Fruit fly (Drosophila melanogaster) whole organism, embryonic: Measurements from ENCODE around the gene CG14054.

Experiments
- Ada2b ChIP-seq: fragments of 200-800 bp; sonication (Bioruptor generic); IDR thresholded peaks from 2 replicates; pipeline ENCODE4 v1.3.6; 2022; ENCODE audit warnings: missing biosample characterization, missing genetic modification characterization
- Bteb2 ChIP-seq: fragments of 200-800 bp; sonication (Bioruptor generic); optimal IDR thresholded peaks from 2 replicates; lab custom pipeline; 2016; ENCODE audit warnings: missing biosample characterization, missing genetic modification characterization
- CG10267 ChIP-seq: fragments of 200-800 bp; sonication (Bioruptor generic); optimal IDR thresholded peaks from 2 replicates; lab custom pipeline; 2018; ENCODE audit warnings: missing biosample characterization, mild to moderate bottlenecking, missing genetic modification characterization, moderate library complexity
- CG11093 ChIP-seq: fragments of 200-800 bp; sonication (Bioruptor generic); IDR thresholded peaks from 3 replicates; pipeline ENCODE4 v1.3.6; 2022; ENCODE audit warnings: missing biosample characterization, missing genetic modification characterization
- CG11696 ChIP-seq: fragments of 200-800 bp; sonication (Bioruptor generic); IDR thresholded peaks from 2 replicates; pipeline ENCODE4 v1.3.6; 2022; ENCODE audit warnings: missing biosample characterization, missing genetic modification characterization
- CG12769 ChIP-seq: fragments of 200-800 bp; sonication (Bioruptor generic); optimal IDR thresholded peaks from 2 replicates; lab custom pipeline; 2019; ENCODE audit warnings: missing biosample characterization, mild to moderate bottlenecking, missing genetic modification characterization, moderate library complexity
- CG16815 ChIP-seq: fragments of 200-800 bp; sonication (Bioruptor generic); optimal IDR thresholded peaks from 3 replicates; lab custom pipeline; 2017; ENCODE audit warnings: missing biosample characterization, mild to moderate bottlenecking, missing genetic modification characterization
- CG17568 ChIP-seq: fragments of 200-800 bp; sonication (Bioruptor generic); optimal IDR thresholded peaks from 2 replicates; lab custom pipeline; 2018; ENCODE audit warnings: missing biosample characterization, mild to moderate bottlenecking, missing genetic modification characterization, moderate library complexity
- CG18599 ChIP-seq: fragments of 200-800 bp; sonication (Bioruptor generic); optimal IDR thresholded peaks from 3 replicates; lab custom pipeline; 2017; ENCODE audit warnings: missing biosample characterization, missing genetic modification characterization, mild to moderate bottlenecking, moderate library complexity, missing genetic modification reagents
- CG3407 ChIP-seq: fragments of 200-800 bp; sonication (Bioruptor generic); optimal IDR thresholded peaks from 2 replicates; lab custom pipeline; 2018; ENCODE audit warnings: missing biosample characterization, mild to moderate bottlenecking, missing genetic modification characterization
- CG4707 ChIP-seq: fragments of 200-800 bp; sonication (Bioruptor generic); optimal IDR thresholded peaks from 2 replicates; lab custom pipeline; 2018; ENCODE audit warnings: missing biosample characterization, mild to moderate bottlenecking, missing genetic modification characterization, moderate library complexity
- CG7271 ChIP-seq: fragments of 200-800 bp; sonication (Bioruptor generic); optimal IDR thresholded peaks from 2 replicates; lab custom pipeline; 2018; ENCODE audit warnings: missing biosample characterization, mild to moderate bottlenecking, missing genetic modification characterization, moderate library complexity
- CG7963 ChIP-seq: fragments of 200-800 bp; sonication (Bioruptor generic); IDR thresholded peaks from 3 replicates; pipeline ENCODE4 v1.3.6; 2022; ENCODE audit warnings: missing biosample characterization, missing genetic modification characterization; ENCODE audit not compliant: partially characterized antibody
- CG8281 ChIP-seq: fragments of 200-800 bp; sonication (Bioruptor generic); optimal IDR thresholded peaks from 2 replicates; lab custom pipeline; 2018; ENCODE audit warnings: missing biosample characterization, mild to moderate bottlenecking, missing genetic modification characterization, moderate library complexity
- CG8388 ChIP-seq: fragments of 200-800 bp; sonication (Bioruptor generic); optimal IDR thresholded peaks from 2 replicates; lab custom pipeline; 2019; ENCODE audit warnings: missing biosample characterization, mild to moderate bottlenecking, missing genetic modification characterization, moderate library complexity
- CG8765 ChIP-seq: fragments of 200-800 bp; sonication (Bioruptor generic); IDR thresholded peaks from 2 replicates; pipeline ENCODE4 v1.3.6; 2022; ENCODE audit warnings: missing biosample characterization, missing genetic modification characterization
- CG8924 ChIP-seq: fragments of 200-800 bp; optimal IDR thresholded peaks from 3 replicates; lab custom pipeline; 2019; ENCODE audit warnings: missing biosample characterization, mild to moderate bottlenecking, missing genetic modification characterization, moderate library complexity
- CG8944 ChIP-seq: fragments of 200-800 bp; sonication (Bioruptor generic); optimal IDR thresholded peaks from 3 replicates; lab custom pipeline; 2016; ENCODE audit warnings: missing biosample characterization, missing genetic modification characterization
- CG9609 ChIP-seq: fragments of 200-800 bp; sonication (Bioruptor generic); optimal IDR thresholded peaks from 3 replicates; lab custom pipeline; 2016; ENCODE audit warnings: missing biosample characterization, missing genetic modification characterization
- CG9876 ChIP-seq: fragments of 200-800 bp; sonication (Bioruptor generic); optimal IDR thresholded peaks from 2 replicates; lab custom pipeline; 2016; ENCODE audit warnings: missing biosample characterization, missing genetic modification characterization
- Camta ChIP-seq: fragments of 200-800 bp; sonication (Bioruptor generic); optimal IDR thresholded peaks from 2 replicates; lab custom pipeline; 2016; ENCODE audit warnings: missing biosample characterization, missing genetic modification characterization
- Chrac-16 ChIP-seq: fragments of 200-800 bp; sonication (Bioruptor generic); optimal IDR thresholded peaks from 3 replicates; lab custom pipeline; 2016; ENCODE audit warnings: missing biosample characterization, missing genetic modification characterization
- E2f1 ChIP-seq: fragments of 200-800 bp; sonication (Bioruptor generic); IDR thresholded peaks from 2 replicates; pipeline ENCODE4 v1.3.6; 2022; ENCODE audit warnings: missing biosample characterization, missing genetic modification characterization
- Fer1 ChIP-seq: fragments of 200-800 bp; sonication (Bioruptor generic); optimal IDR thresholded peaks from 2 replicates; lab custom pipeline; 2017; ENCODE audit warnings: missing biosample characterization, mild to moderate bottlenecking, missing genetic modification characterization
- HHEX ChIP-seq: fragments of 200-800 bp; sonication (Bioruptor generic); optimal IDR thresholded peaks from 3 replicates; lab custom pipeline; 2017; ENCODE audit warnings: missing biosample characterization, mild to moderate bottlenecking, missing genetic modification characterization, missing genetic modification reagents
- Mrtf ChIP-seq: fragments of 200-800 bp; sonication (Bioruptor generic); IDR thresholded peaks from 3 replicates; pipeline ENCODE4 v1.3.6; 2022; ENCODE audit warnings: missing biosample characterization, missing genetic modification characterization
- Nf-YA ChIP-seq: fragments of 200-800 bp; sonication (Bioruptor generic); IDR thresholded peaks from 2 replicates; pipeline ENCODE4 v1.3.6; 2022; ENCODE audit warnings: missing biosample characterization, missing genetic modification characterization
- Rx ChIP-seq: fragments of 200-800 bp; sonication (Bioruptor generic); IDR thresholded peaks from 2 replicates; pipeline ENCODE4 v1.3.6; 2022; ENCODE audit warnings: missing biosample characterization, missing genetic modification characterization
- Sin3A ChIP-seq: fragments of >200 bp; optimal IDR thresholded peaks from 2 replicates; lab custom pipeline; 2018
- TFAM ChIP-seq: fragments of 200-800 bp; sonication (Bioruptor generic); optimal IDR thresholded peaks from 2 replicates; lab custom pipeline; 2017; ENCODE audit warnings: missing biosample characterization, missing genetic modification characterization, inconsistent platforms
- Trl ChIP-seq, 3 experiments: fragments of >200 bp in 2 of 3; fragments of 200-800 bp in 1 of 3; sonication (Bioruptor generic) in 1 of 3; optimal IDR thresholded peaks; 2 replicates in 1 of 3; 3 replicates in 2 of 3; lab custom pipeline; 2016 to 2017; ENCODE audit warnings: missing biosample characterization in 1 of 3, missing genetic modification characterization in 1 of 3
- abd-A ChIP-seq: fragments of 200-800 bp; sonication (Bioruptor generic); optimal IDR thresholded peaks from 3 replicates; lab custom pipeline; 2019; ENCODE audit warnings: missing biosample characterization, mild to moderate bottlenecking, missing genetic modification characterization, moderate library complexity
- aop ChIP-seq: fragments of 200-800 bp; sonication (Bioruptor generic); IDR thresholded peaks from 2 replicates; pipeline ENCODE4 v1.3.6; 2022; ENCODE audit warnings: missing biosample characterization, missing genetic modification characterization
- bab2 ChIP-seq: fragments of 200-800 bp; sonication (Bioruptor generic); optimal IDR thresholded peaks from 2 replicates; lab custom pipeline; 2016; ENCODE audit warnings: missing biosample characterization, missing genetic modification characterization
- croc ChIP-seq: fragments of 200-800 bp; sonication (Bioruptor generic); conservative IDR thresholded peaks from 3 replicates; pipeline ENCODE4 v1.3.6; 2022; ENCODE audit warnings: missing biosample characterization, missing genetic modification characterization
- crol ChIP-seq: fragments of 200-800 bp; sonication (Bioruptor generic); IDR thresholded peaks from 2 replicates; pipeline ENCODE4 v1.3.6; 2022; ENCODE audit warnings: missing biosample characterization, missing genetic modification characterization
- danr ChIP-seq: fragments of 200-800 bp; sonication (Bioruptor generic); IDR thresholded peaks from 2 replicates; pipeline ENCODE4 v1.3.6; 2022; ENCODE audit warnings: missing biosample characterization, missing genetic modification characterization
- fu2 ChIP-seq: fragments of 200-800 bp; sonication (Bioruptor generic); optimal IDR thresholded peaks from 2 replicates; lab custom pipeline; 2016; ENCODE audit warnings: missing biosample characterization, missing genetic modification characterization
- ken ChIP-seq: fragments of 200-800 bp; sonication (Bioruptor generic); IDR thresholded peaks from 3 replicates; pipeline ENCODE4 v1.3.6; 2022; ENCODE audit warnings: missing biosample characterization, missing genetic modification characterization
- pho ChIP-seq: fragments of 200-800 bp; sonication (Bioruptor generic); optimal IDR thresholded peaks from 2 replicates; lab custom pipeline; 2016; ENCODE audit warnings: missing biosample characterization, missing genetic modification characterization
- prd ChIP-seq, 3 experiments: fragments of >200 bp in 2 of 3; fragments of 200-800 bp in 1 of 3; sonication (Bioruptor generic) in 1 of 3; optimal IDR thresholded peaks in 2 of 3; IDR thresholded peaks in 1 of 3; 2 replicates in 2 of 3; 3 replicates in 1 of 3; pipeline versions ENCODE4 v1.3.6 to Lab custom; 2017 to 2022; ENCODE audit warnings: missing biosample characterization in 1 of 3, missing genetic modification characterization in 1 of 3
- run ChIP-seq: fragments of 200-800 bp; sonication (Bioruptor generic); optimal IDR thresholded peaks from 3 replicates; lab custom pipeline; 2018; ENCODE audit warnings: missing biosample characterization, mild to moderate bottlenecking, missing genetic modification characterization
- scrt ChIP-seq: fragments of 200-800 bp; sonication (Bioruptor generic); optimal IDR thresholded peaks from 2 replicates; lab custom pipeline; 2018; ENCODE audit warnings: missing biosample characterization, mild to moderate bottlenecking, missing genetic modification characterization, moderate library complexity
- slou ChIP-seq: fragments of 200-800 bp; sonication (Bioruptor generic); optimal IDR thresholded peaks from 3 replicates; lab custom pipeline; 2016; ENCODE audit warnings: missing biosample characterization, missing genetic modification characterization
- stwl ChIP-seq: fragments of 200-800 bp; sonication (Bioruptor generic); optimal IDR thresholded peaks from 3 replicates; lab custom pipeline; 2018; ENCODE audit warnings: missing biosample characterization, mild to moderate bottlenecking, missing genetic modification characterization, moderate library complexity
- sug ChIP-seq: fragments of 200-800 bp; optimal IDR thresholded peaks from 2 replicates; lab custom pipeline; 2019; ENCODE audit warnings: missing biosample characterization, mild to moderate bottlenecking, missing genetic modification characterization, moderate library complexity
- tgo ChIP-seq: fragments of 200-800 bp; sonication (Bioruptor generic); IDR thresholded peaks from 3 replicates; pipeline ENCODE4 v1.3.6; 2022; ENCODE audit warnings: missing biosample characterization, missing genetic modification characterization
- z ChIP-seq: fragments of 200-800 bp; sonication (Bioruptor generic); IDR thresholded peaks from 3 replicates; pipeline ENCODE4 v1.3.6; 2022; ENCODE audit warnings: missing biosample characterization, missing genetic modification characterization
- zf30C ChIP-seq: fragments of 200-800 bp; sonication (Bioruptor generic); optimal IDR thresholded peaks from 3 replicates; lab custom pipeline; 2018; ENCODE audit warnings: missing biosample characterization, mild to moderate bottlenecking, missing genetic modification characterization

The CG14054 gene

DNA sequence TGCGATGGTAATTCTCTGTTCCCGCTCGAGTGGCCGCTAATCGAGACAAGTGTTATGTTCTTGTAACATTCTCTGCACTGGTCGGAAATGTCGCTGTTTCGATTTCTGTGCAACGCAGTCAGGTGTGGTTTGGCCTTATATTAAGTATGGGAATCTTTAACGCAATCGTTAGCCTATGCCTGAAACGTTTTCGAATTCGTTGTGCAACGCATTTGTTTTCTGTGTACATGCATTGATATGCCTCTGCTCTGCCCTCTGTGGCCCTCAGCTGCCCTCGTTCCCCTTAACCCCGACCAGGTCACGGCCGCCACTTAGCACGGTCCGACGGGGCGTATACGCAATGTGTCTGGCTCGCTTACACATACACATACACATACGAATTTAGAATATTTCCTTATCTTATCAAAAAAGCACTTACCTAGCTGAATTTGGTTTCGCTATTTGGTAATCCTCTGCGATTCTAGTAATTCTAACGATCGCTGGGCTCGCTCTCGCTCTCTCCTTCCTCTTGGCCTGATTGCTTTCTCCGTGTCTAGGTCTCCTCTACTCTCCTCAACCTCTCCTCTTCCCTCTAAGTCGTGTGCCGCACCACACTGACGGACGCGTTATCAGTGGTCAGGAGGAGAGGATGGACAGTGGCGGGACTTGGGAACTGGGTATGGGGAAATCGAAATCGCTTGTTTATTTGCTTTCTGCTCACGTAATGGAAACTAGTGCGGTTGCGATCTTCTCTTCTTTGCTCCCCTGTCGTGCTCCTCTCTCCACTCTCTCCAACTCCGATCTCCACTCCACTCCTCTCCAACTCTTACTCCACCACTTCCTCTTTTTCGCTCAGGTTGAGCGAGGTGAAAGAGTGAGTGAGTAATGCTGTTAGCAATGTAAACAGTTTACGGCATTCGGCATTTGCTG is 17.1 kb downstream of the CG14054 start (continued):
- TF ChIP-seq Fer1 (no peak), scrt (GFP tag; lab: Kevin White, UChicago) (no peak), abd-A (no peak), HHEX (GFP tag; lab: Kevin White, UChicago) (peak; percentile 2), CG7271 (tag; lab: Kevin White, UChicago) (no peak), CG9876 (GFP tag; lab: Kevin White, UChicago) (no peak), slou (GFP tag; lab: Kevin White, UChicago) (no peak), CG8944 (GFP tag; lab: Kevin White, UChicago) (no peak), Bteb2 (no peak), TFAM (no peak), crol (GFP tag; lab: Robert Waterston, UW) (peak; percentile 85), CG11093 (GFP tag; lab: Robert Waterston, UW) (no peak), fu2 (no peak), run (tag; lab: Kevin White, UChicago) (no peak), sug (tag; lab: Kevin White, UChicago) (peak; percentile 64), Mrtf (no peak), CG8765 (GFP tag; lab: Robert Waterston, UW) (no peak), Nf-YA (GFP tag; lab: Robert Waterston, UW) (no peak), CG17568 (GFP tag; lab: Kevin White, UChicago) (no peak), zf30C (GFP tag; lab: Kevin White, UChicago) (no peak), CG7963 (no peak), CG12769 (tag; lab: Kevin White, UChicago) (peak; percentile 22), CG11696 (GFP tag; lab: Robert Waterston, UW) (no peak), Camta (GFP tag; lab: Kevin White, UChicago) (no peak), croc (GFP tag; lab: Robert Waterston, UW) (no peak), CG16815 (GFP tag; lab: Kevin White, UChicago) (no peak), prd (optimal IDR thresholded peaks at IDR 0.05; lab: Kevin White, UChicago) (no peak), prd (GFP tag; IDR thresholded peaks at IDR 0.05; lab: Robert Waterston, UW) (no peak), CG8388 (GFP tag; lab: Kevin White, UChicago) (no peak), Rx (no peak), stwl (tag; lab: Kevin White, UChicago) (no peak), z (GFP tag; lab: Robert Waterston, UW) (peak; percentile 92), pho (GFP tag; lab: Kevin White, UChicago) (no peak), danr (no peak), E2f1 (GFP tag; lab: Robert Waterston, UW) (no peak), bab2 (GFP tag; lab: Kevin White, UChicago) (no peak), CG8281 (tag; lab: Kevin White, UChicago) (no peak), tgo (GFP tag; lab: Robert Waterston, UW) (no peak), CG10267 (tag; lab: Kevin White, UChicago) (no peak), CG4707 (GFP tag; lab: Kevin White, UChicago) (no peak), CG18599 (no peak), CG8924 (tag; lab: Kevin White, UChicago) (no peak), Trl (optimal IDR thresholded peaks at IDR 0.05; lab: Kevin White, UChicago) (peak; percentile 50), Trl (GFP tag; optimal IDR thresholded peaks at IDR 0.05; lab: Kevin White, UChicago) (no peak), CG3407 (GFP tag; lab: Kevin White, UChicago) (no peak), CG9609 (GFP tag; lab: Kevin White, UChicago) (no peak), ken (GFP tag; lab: Robert Waterston, UW) (no peak), Sin3A (lab: Kevin White, UChicago) (no peak), aop (GFP tag; lab: Robert Waterston, UW) (no peak), Ada2b (GFP tag; lab: Robert Waterston, UW) (no peak), Chrac-16 (GFP tag; lab: Kevin White, UChicago) (no peak)
